4 worm cellular contexts compared by ENCODE assay signal in genomic region chrV:10860526-10861037, ce11.
TF ChIP-seq lines count a peak whose summit lies in the region.

No protein-coding gene starts in this region.

TF ChIP-seq in whole organism, L1 larva, 84 proteins besides CTCF, POLR2A, EP300 and RAD21 (continues in another document):
- no peak for TF ChIP-seq nhr-19 (GFP tag; conservative IDR thresholded peaks at IDR 0.05; lab: Robert Waterston, UW)
- peak in 1 of 6 experiments; percentile 31 for TF ChIP-seq elt-3 (tag; optimal IDR thresholded peaks at IDR 0.05; lab: Kevin White, UChicago)
- no peak for TF ChIP-seq F16B12.6 (tag; optimal IDR thresholded peaks at IDR 0.05; lab: Kevin White, UChicago)
- TF ChIP-seq nhr-90 (tag; optimal IDR thresholded peaks at IDR 0.05; lab: Kevin White, UChicago; ENCODE audit: poor library complexity) = no peak
- peak; percentile 29 for TF ChIP-seq nhr-71 (tag; optimal IDR thresholded peaks at IDR 0.05; lab: Kevin White, UChicago)
- TF ChIP-seq sup-37 (GFP tag; optimal IDR thresholded peaks at IDR 0.05; lab: Kevin White, UChicago) = no peak
- peak; percentile 2 for TF ChIP-seq fkh-8 (tag; optimal IDR thresholded peaks at IDR 0.05; lab: Kevin White, UChicago)
- TF ChIP-seq unc-130 (tag; optimal IDR thresholded peaks at IDR 0.05; lab: Kevin White, UChicago) = no peak
- no peak for TF ChIP-seq fkh-4 (tag; optimal IDR thresholded peaks at IDR 0.05; lab: Kevin White, UChicago; ENCODE audit: borderline replicate concordance)
- peak; percentile 50 for TF ChIP-seq lin-14 (GFP tag; optimal IDR thresholded peaks at IDR 0.05; lab: Kevin White, UChicago)
- TF ChIP-seq nhr-47 (tag; optimal IDR thresholded peaks at IDR 0.05; lab: Kevin White, UChicago) = no peak
- no peak for TF ChIP-seq lsy-2 (tag; optimal IDR thresholded peaks at IDR 0.05; lab: Kevin White, UChicago)
- TF ChIP-seq aha-1 (tag; optimal IDR thresholded peaks at IDR 0.05; lab: Kevin White, UChicago) = no peak
- no peak for TF ChIP-seq lir-3 (tag; optimal IDR thresholded peaks at IDR 0.05; lab: Kevin White, UChicago; ENCODE audit: poor library complexity)
- peak; percentile 13 for TF ChIP-seq snu-23 (GFP tag; optimal IDR thresholded peaks at IDR 0.05; lab: Kevin White, UChicago)
- TF ChIP-seq nhr-77 (tag; optimal IDR thresholded peaks at IDR 0.05; lab: Kevin White, UChicago) = no peak
- no peak for TF ChIP-seq grh-1 (GFP tag; IDR thresholded peaks at IDR 0.05; lab: Robert Waterston, UW)
- TF ChIP-seq hlh-4 (tag; optimal IDR thresholded peaks at IDR 0.05; lab: Kevin White, UChicago) = no peak
- TF ChIP-seq efl-1 (optimal IDR thresholded peaks at IDR 0.05; lab: Kevin White, UChicago) = no peak
- peak in 1 of 2 experiments; percentile 12 for TF ChIP-seq efl-1 (GFP tag; optimal IDR thresholded peaks at IDR 0.05 in 1 of 2; lab: Kevin White, UChicago)
- TF ChIP-seq hlh-17 (GFP tag; optimal IDR thresholded peaks at IDR 0.05; lab: Kevin White, UChicago; ENCODE audit: borderline replicate concordance) = no peak
- TF ChIP-seq isw-1 (GFP tag; IDR thresholded peaks at IDR 0.05; lab: Robert Waterston, UW) = no peak
- peak; percentile 4 for TF ChIP-seq tbx-2 (tag; optimal IDR thresholded peaks at IDR 0.05; lab: Kevin White, UChicago)

TF ChIP-seq in whole organism, L2 larva, 48 proteins besides CTCF, POLR2A, EP300 and RAD21:
- TF ChIP-seq nhr-237 (tag; optimal IDR thresholded peaks at IDR 0.05; lab: Kevin White, UChicago) (no peak), unc-55 (GFP tag; optimal IDR thresholded peaks at IDR 0.05; lab: Kevin White, UChicago) (no peak), egl-27 (tag; optimal IDR thresholded peaks at IDR 0.05; lab: Kevin White, UChicago) (peak; percentile 41), sma-9 (GFP tag; optimal IDR thresholded peaks at IDR 0.05; lab: Kevin White, UChicago) (peak; percentile 72), sma-9 (tag; optimal IDR thresholded peaks at IDR 0.05; lab: Kevin White, UChicago) (no peak), lsy-2 (tag; optimal IDR thresholded peaks at IDR 0.05; lab: Kevin White, UChicago) (no peak), ceh-16 (tag; optimal IDR thresholded peaks at IDR 0.05; lab: Kevin White, UChicago) (peak; percentile 52), ZK546.5 (tag; optimal IDR thresholded peaks at IDR 0.05; lab: Kevin White, UChicago) (no peak), nhr-23 (tag; optimal IDR thresholded peaks at IDR 0.05; lab: Kevin White, UChicago) (no peak), C34F6.9 (tag; optimal IDR thresholded peaks at IDR 0.05; lab: Kevin White, UChicago) (no peak), nhr-10 (tag; optimal IDR thresholded peaks at IDR 0.05; lab: Kevin White, UChicago) (no peak), nhr-6 (tag; optimal IDR thresholded peaks at IDR 0.05; lab: Kevin White, UChicago) (no peak), mab-5 (tag; optimal IDR thresholded peaks at IDR 0.05; lab: Kevin White, UChicago) (no peak), nhr-25 (tag; optimal IDR thresholded peaks at IDR 0.05; lab: Kevin White, UChicago) (peak; percentile 17), blmp-1 (tag; optimal IDR thresholded peaks at IDR 0.05; lab: Kevin White, UChicago; ENCODE audit: insufficient read depth) (peak; percentile 18)

TF ChIP-seq in whole organism, L3 larva, 47 proteins besides CTCF, POLR2A, EP300 and RAD21:
- no peak for TF ChIP-seq zag-1 (tag; optimal IDR thresholded peaks at IDR 0.05; lab: Kevin White, UChicago)
- peak; percentile 20 for TF ChIP-seq nhr-25 (tag; optimal IDR thresholded peaks at IDR 0.05; lab: Kevin White, UChicago)
- peak; percentile 69 for TF ChIP-seq unc-62 (GFP tag; optimal IDR thresholded peaks at IDR 0.05; lab: Kevin White, UChicago)
- TF ChIP-seq elt-1 (tag; optimal IDR thresholded peaks at IDR 0.05; lab: Kevin White, UChicago) = peak; percentile 65

TF ChIP-seq in whole organism, mixed stage, embryonic, 35 proteins besides CTCF, POLR2A, EP300 and RAD21:
- TF ChIP-seq lin-13 (tag; optimal IDR thresholded peaks at IDR 0.05; lab: Kevin White, UChicago) (no peak), unc-62 (GFP tag; optimal IDR thresholded peaks at IDR 0.05; lab: Kevin White, UChicago) (peak; percentile 55)

Comparison
In these comparisons a context has a peak if more than half of its experiments do, and no peak if none do; other contexts are left out.
1. Of the 22 proteins assayed by ChIP-seq in both whole organism, L1 larva and whole organism, L2 larva: peak only in whole organism, L1 larva: none; only in whole organism, L2 larva: blmp-1 and egl-27; in both: none; in neither: 19; mixed calls (peak in some experiments, not most) for 1.